Worm (Caenorhabditis elegans) whole organism, L1 larva: ENCODE results near the gene C07E3.10.

Source experiments
- C04F5.9 ChIP-seq: sonication (generic microtip); optimal IDR thresholded peaks from 2 replicates; lab custom pipeline; 2016; ENCODE audit warnings: missing genetic modification characterization, missing compliant biosample characterization
- C34B4.2 ChIP-seq: sonication (generic microtip); optimal IDR thresholded peaks from 2 replicates; lab custom pipeline; 2017; ENCODE audit warnings: mild to moderate bottlenecking, missing genetic modification characterization, missing compliant biosample characterization
- Y116A8C.19 ChIP-seq: sonication (generic microtip); optimal IDR thresholded peaks from 2 replicates; lab custom pipeline; 2016; ENCODE audit warnings: missing compliant biosample characterization, missing genetic modification characterization, borderline replicate concordance
- aha-1 ChIP-seq: fragments of 150-350 bp; optimal IDR thresholded peaks from 2 replicates; lab custom pipeline; 2014; ENCODE audit warnings: missing biosample characterization, missing genetic modification characterization
- ama-1 ChIP-seq: fragments of 150-350 bp; optimal IDR thresholded peaks from 2 replicates; lab custom pipeline; 2014
- ceh-63 ChIP-seq: fragments of 200-800 bp; sonication (Bioruptor generic); optimal IDR thresholded peaks from 2 replicates; lab custom pipeline; 2018; ENCODE audit warnings: mild to moderate bottlenecking, missing genetic modification characterization, missing compliant biosample characterization
- ceh-8 ChIP-seq: fragments of 200-800 bp; sonication (Bioruptor generic); optimal IDR thresholded peaks from 2 replicates; lab custom pipeline; 2018; ENCODE audit warnings: mild to moderate bottlenecking, missing genetic modification characterization, moderate library complexity, missing compliant biosample characterization
- ceh-82 ChIP-seq, 3 experiments: fragments of 150-350 bp in 1 of 3; sonication (generic microtip) in 2 of 3; optimal IDR thresholded peaks; 2 replicates each; lab custom pipeline; 2014 to 2017; ENCODE audit warnings: missing biosample characterization in 3 of 3, missing genetic modification characterization in 3 of 3
- ceh-88 ChIP-seq: fragments of 200-800 bp; sonication (Bioruptor generic); IDR thresholded peaks from 2 replicates; pipeline ENCODE4 v1.3.6; 2022; ENCODE audit warnings: missing genetic modification characterization, missing compliant biosample characterization
- ceh-90 ChIP-seq: sonication (generic microtip); optimal IDR thresholded peaks from 2 replicates; lab custom pipeline; 2016; ENCODE audit warnings: missing genetic modification characterization, missing compliant biosample characterization
- ces-1 ChIP-seq: fragments of 150-350 bp; optimal IDR thresholded peaks from 2 replicates; lab custom pipeline; 2014; ENCODE audit warnings: missing biosample characterization, missing genetic modification reagents, missing genetic modification characterization
- dsc-1 ChIP-seq: sonication (generic microtip); optimal IDR thresholded peaks from 2 replicates; lab custom pipeline; 2016; ENCODE audit warnings: mild to moderate bottlenecking, missing genetic modification characterization, missing compliant biosample characterization
- efl-3 ChIP-seq: fragments of 200-800 bp; sonication (Bioruptor generic); optimal IDR thresholded peaks from 2 replicates; lab custom pipeline; 2018; ENCODE audit warnings: mild to moderate bottlenecking, missing genetic modification characterization, missing compliant biosample characterization
- egl-13 ChIP-seq: sonication (generic microtip); optimal IDR thresholded peaks from 2 replicates; lab custom pipeline; 2016; ENCODE audit warnings: missing genotype, missing genetic modification reagents, missing genetic modification characterization, missing compliant biosample characterization
- egl-27 ChIP-seq, 2 experiments: fragments of 150-350 bp in 1 of 2; sonication (generic microtip); optimal IDR thresholded peaks; 3 replicates each; lab custom pipeline; 2017 to 2018; ENCODE audit warnings: missing biosample characterization in 2 of 2, missing genetic modification characterization in 2 of 2, missing genetic modification reagents in 2 of 2
- fkh-10 ChIP-seq: sonication (generic microtip); optimal IDR thresholded peaks from 2 replicates; lab custom pipeline; 2017; ENCODE audit warnings: missing biosample characterization, missing genetic modification reagents, missing genetic modification characterization
- fkh-8 ChIP-seq: sonication (generic microtip); optimal IDR thresholded peaks from 2 replicates; lab custom pipeline; 2016; ENCODE audit warnings: mild to moderate bottlenecking, missing genetic modification characterization, missing compliant biosample characterization
- grh-1 ChIP-seq: fragments of 200-800 bp; sonication (Bioruptor generic); IDR thresholded peaks from 2 replicates; pipeline ENCODE4 v1.3.6; 2022; ENCODE audit warnings: missing genetic modification reagents, missing genetic modification characterization, missing compliant biosample characterization
- hlh-17 ChIP-seq: fragments of 200-800 bp; sonication (Bioruptor generic); optimal IDR thresholded peaks from 2 replicates; lab custom pipeline; 2018; ENCODE audit warnings: missing genetic modification characterization, mild to moderate bottlenecking, missing compliant biosample characterization, moderate library complexity, borderline replicate concordance
- hlh-4 ChIP-seq: sonication (generic microtip); optimal IDR thresholded peaks from 2 replicates; lab custom pipeline; 2016; ENCODE audit warnings: mild to moderate bottlenecking, missing genetic modification characterization, missing compliant biosample characterization
- irx-1 ChIP-seq: sonication (generic microtip); optimal IDR thresholded peaks from 2 replicates; lab custom pipeline; 2016; ENCODE audit warnings: missing genetic modification characterization, missing compliant biosample characterization
- isw-1 ChIP-seq: fragments of 200-800 bp; sonication (Bioruptor generic); IDR thresholded peaks from 2 replicates; pipeline ENCODE4 v1.3.6; 2022; ENCODE audit warnings: missing genetic modification characterization, missing compliant biosample characterization
- lin-13 ChIP-seq: fragments of 150-350 bp; optimal IDR thresholded peaks from 2 replicates; lab custom pipeline; 2014; ENCODE audit warnings: missing biosample characterization, missing genetic modification reagents, missing genetic modification characterization
- lin-14 ChIP-seq: fragments of 200-800 bp; sonication (Bioruptor generic); optimal IDR thresholded peaks from 2 replicates; lab custom pipeline; 2018; ENCODE audit warnings: mild to moderate bottlenecking, missing genetic modification characterization, moderate library complexity, missing compliant biosample characterization
- lin-35 ChIP-seq, 2 experiments: fragments of 150-350 bp; optimal IDR thresholded peaks; 2 replicates each; lab custom pipeline; 2014; ENCODE audit warnings: missing biosample characterization in 2 of 2, missing genetic modification characterization in 2 of 2, missing genetic modification reagents in 2 of 2
- lin-39 ChIP-seq: fragments of 150-350 bp; optimal IDR thresholded peaks from 2 replicates; lab custom pipeline; 2014; ENCODE audit warnings: missing biosample characterization, missing genetic modification reagents, missing genetic modification characterization
- lsy-2 ChIP-seq, 2 experiments: fragments of 150-350 bp; optimal IDR thresholded peaks; 2 replicates each; lab custom pipeline; 2014; ENCODE audit warnings: missing biosample characterization in 2 of 2, missing genetic modification characterization in 2 of 2
- mdl-1 ChIP-seq, 2 experiments: fragments of 150-350 bp; optimal IDR thresholded peaks; 2 replicates each; lab custom pipeline; 2014 to 2017; ENCODE audit warnings: missing biosample characterization in 2 of 2, missing genetic modification characterization in 2 of 2, inconsistent platforms in 1 of 2
- mef-2 ChIP-seq: fragments of 150-350 bp; optimal IDR thresholded peaks from 2 replicates; lab custom pipeline; 2014; ENCODE audit warnings: missing biosample characterization, missing genetic modification characterization
- nhr-12 ChIP-seq: sonication (generic microtip); optimal IDR thresholded peaks from 2 replicates; lab custom pipeline; 2017; ENCODE audit warnings: missing biosample characterization, missing genetic modification characterization
- nhr-19 ChIP-seq: fragments of 200-800 bp; sonication (Bioruptor generic); conservative IDR thresholded peaks from 2 replicates; pipeline ENCODE4 v1.3.6; 2022; ENCODE audit warnings: missing genetic modification characterization, missing compliant biosample characterization
- nhr-237 ChIP-seq: fragments of 150-350 bp; optimal IDR thresholded peaks from 2 replicates; lab custom pipeline; 2014; ENCODE audit warnings: missing biosample characterization, missing genetic modification characterization
- nhr-47 ChIP-seq: sonication (generic microtip); optimal IDR thresholded peaks from 2 replicates; lab custom pipeline; 2016; ENCODE audit warnings: mild to moderate bottlenecking, missing genetic modification characterization, moderate library complexity, missing compliant biosample characterization
- nhr-71 ChIP-seq: sonication (generic microtip); optimal IDR thresholded peaks from 2 replicates; lab custom pipeline; 2016; ENCODE audit warnings: mild to moderate bottlenecking, missing genetic modification characterization, moderate library complexity, missing compliant biosample characterization
- nhr-76 ChIP-seq: sonication (generic microtip); optimal IDR thresholded peaks from 2 replicates; lab custom pipeline; 2017; ENCODE audit warnings: missing biosample characterization, missing genetic modification characterization
- nhr-90 ChIP-seq: sonication (generic microtip); optimal IDR thresholded peaks from 2 replicates; lab custom pipeline; 2016; ENCODE audit warnings: mild to moderate bottlenecking, missing genetic modification characterization, missing compliant biosample characterization; ENCODE audit not compliant: poor library complexity
- pag-3 ChIP-seq: sonication (generic microtip); optimal IDR thresholded peaks from 2 replicates; lab custom pipeline; 2017; ENCODE audit warnings: missing genetic modification characterization, mild to moderate bottlenecking, missing compliant biosample characterization, antibody characterized with exemption, borderline replicate concordance; ENCODE audit not compliant: insufficient read depth
- pax-3 ChIP-seq: fragments of 200-800 bp; sonication (Bioruptor generic); optimal IDR thresholded peaks from 2 replicates; lab custom pipeline; 2018; ENCODE audit warnings: mild to moderate bottlenecking, missing genetic modification characterization, moderate library complexity, missing compliant biosample characterization
- rnt-1 ChIP-seq: sonication (generic microtip); optimal IDR thresholded peaks from 2 replicates; lab custom pipeline; 2016; ENCODE audit warnings: mild to moderate bottlenecking, missing genetic modification characterization, moderate library complexity, missing compliant biosample characterization
- snu-23 ChIP-seq: sonication (generic microtip); optimal IDR thresholded peaks from 2 replicates; lab custom pipeline; 2016; ENCODE audit warnings: missing genetic modification characterization, missing compliant biosample characterization
- sox-4 ChIP-seq: sonication (generic microtip); optimal IDR thresholded peaks from 2 replicates; lab custom pipeline; 2016; ENCODE audit warnings: missing genetic modification characterization, missing compliant biosample characterization
- sptf-1 ChIP-seq: fragments of 150-350 bp; optimal IDR thresholded peaks from 2 replicates; lab custom pipeline; 2014; ENCODE audit warnings: missing biosample characterization, missing genetic modification characterization
- sup-37 ChIP-seq: fragments of 200-800 bp; sonication (Bioruptor generic); optimal IDR thresholded peaks from 2 replicates; lab custom pipeline; 2018; ENCODE audit warnings: mild to moderate bottlenecking, missing genetic modification characterization, missing compliant biosample characterization
- tbx-2 ChIP-seq: sonication (generic microtip); optimal IDR thresholded peaks from 2 replicates; lab custom pipeline; 2016; ENCODE audit warnings: missing genetic modification characterization, missing compliant biosample characterization
- unc-62 ChIP-seq: fragments of 150-350 bp; optimal IDR thresholded peaks from 2 replicates; lab custom pipeline; 2014; ENCODE audit warnings: missing biosample characterization, missing genetic modification reagents, missing genetic modification characterization
- unc-86 ChIP-seq: sonication (generic microtip); optimal IDR thresholded peaks from 2 replicates; lab custom pipeline; 2016; ENCODE audit warnings: missing genetic modification characterization, missing compliant biosample characterization
- vab-15 ChIP-seq: sonication (generic microtip); optimal IDR thresholded peaks from 2 replicates; lab custom pipeline; 2017; ENCODE audit warnings: missing genotype, mild to moderate bottlenecking, missing genetic modification characterization, missing compliant biosample characterization
- xbp-1 ChIP-seq: sonication (generic microtip); optimal IDR thresholded peaks from 2 replicates; lab custom pipeline; 2016; ENCODE audit warnings: missing genetic modification characterization, missing compliant biosample characterization
- zag-1 ChIP-seq: fragments of 150-350 bp; optimal IDR thresholded peaks from 2 replicates; lab custom pipeline; 2014; ENCODE audit warnings: missing biosample characterization, missing genetic modification characterization
- zip-4 ChIP-seq: fragments of 200-800 bp; sonication (Bioruptor generic); optimal IDR thresholded peaks from 2 replicates; lab custom pipeline; 2018; ENCODE audit warnings: mild to moderate bottlenecking, missing genetic modification characterization, moderate library complexity, missing compliant biosample characterization
- ztf-11 ChIP-seq, 2 experiments: sonication (generic microtip); optimal IDR thresholded peaks; 2 replicates each; lab custom pipeline; 2016 to 2017; ENCODE audit warnings: missing genetic modification characterization in 2 of 2, missing biosample characterization in 1 of 2, missing compliant biosample characterization in 1 of 2

The C07E3.10 gene

ce11 chrII:10384680-10385383, 38.7 kb downstream of the C07E3.10 start, which contains the start of gene ztf-27:
Gene ztf-27, plus strand, starts transcription at chrII:10385333.
- no peak for TF ChIP-seq hlh-4
- TF ChIP-seq lin-39 (tag; lab: Kevin White, UChicago): no peak
- TF ChIP-seq nhr-237 (tag; lab: Kevin White, UChicago): no peak
- TF ChIP-seq vab-15 (tag; lab: Kevin White, UChicago): no peak
- TF ChIP-seq pax-3 (tag; lab: Kevin White, UChicago): no peak
- no peak for TF ChIP-seq sptf-1
- peak; percentile 69 for TF ChIP-seq lin-14 (GFP tag; lab: Kevin White, UChicago)
- TF ChIP-seq lsy-2 (tag; optimal IDR thresholded peaks at IDR 0.05; lab: Kevin White, UChicago): peak in 1 of 2 experiments; percentile 54
- TF ChIP-seq nhr-76 (tag; lab: Kevin White, UChicago): no peak
- no peak for TF ChIP-seq ceh-88
- TF ChIP-seq ceh-90 (tag; lab: Kevin White, UChicago): no peak
- TF ChIP-seq fkh-10 (GFP tag; lab: Kevin White, UChicago): no peak
- peak; percentile 53 for TF ChIP-seq snu-23 (GFP tag; lab: Kevin White, UChicago)
- no peak for TF ChIP-seq ceh-82 (tag; optimal IDR thresholded peaks at IDR 0.05; lab: Kevin White, UChicago)
- TF ChIP-seq pag-3 (tag; lab: Kevin White, UChicago): no peak
- TF ChIP-seq dsc-1 (tag; lab: Kevin White, UChicago): no peak
- TF ChIP-seq C04F5.9 (tag; lab: Kevin White, UChicago): no peak
- TF ChIP-seq unc-62 (GFP tag; lab: Kevin White, UChicago): no peak
- TF ChIP-seq zag-1 (tag; lab: Kevin White, UChicago): no peak
- TF ChIP-seq ztf-11 (tag; optimal IDR thresholded peaks at IDR 0.05; lab: Kevin White, UChicago): no peak
- no peak for TF ChIP-seq isw-1 (GFP tag; lab: Robert Waterston, UW)
- TF ChIP-seq C34B4.2 (tag; lab: Kevin White, UChicago): no peak
- peak in 1 of 2 experiments; percentile 50 for TF ChIP-seq lin-35 (GFP tag; optimal IDR thresholded peaks at IDR 0.05; lab: Kevin White, UChicago)
- TF ChIP-seq sox-4 (tag; lab: Kevin White, UChicago): no peak
- TF ChIP-seq grh-1: no peak
- TF ChIP-seq mdl-1 (tag; optimal IDR thresholded peaks at IDR 0.05; lab: Kevin White, UChicago): peak in 1 of 2 experiments; percentile 56
- no peak for TF ChIP-seq mef-2 (tag; lab: Kevin White, UChicago)
- TF ChIP-seq ceh-63: no peak
- no peak for TF ChIP-seq fkh-8 (tag; lab: Kevin White, UChicago)
- TF ChIP-seq nhr-19: peak; percentile 37
- TF ChIP-seq lin-13 (GFP tag; lab: Kevin White, UChicago): no peak
- no peak for TF ChIP-seq ceh-8 (GFP tag; lab: Kevin White, UChicago)
- no peak for TF ChIP-seq unc-86 (tag; lab: Kevin White, UChicago)
- peak; percentile 62 for TF ChIP-seq nhr-71 (tag; lab: Kevin White, UChicago)
- no peak for TF ChIP-seq nhr-12 (tag; lab: Kevin White, UChicago)
- TF ChIP-seq ces-1 (GFP tag; lab: Kevin White, UChicago): no peak
- no peak for TF ChIP-seq irx-1
- no peak for TF ChIP-seq hlh-17 (GFP tag; lab: Kevin White, UChicago)
- no peak for TF ChIP-seq sup-37
- TF ChIP-seq egl-27 (tag; optimal IDR thresholded peaks at IDR 0.05; lab: Kevin White, UChicago): no peak
- peak; percentile 48 for TF ChIP-seq nhr-47 (tag; lab: Kevin White, UChicago)
- TF ChIP-seq tbx-2 (tag; lab: Kevin White, UChicago): no peak
- no peak for TF ChIP-seq efl-3 (GFP tag; lab: Kevin White, UChicago)
- TF ChIP-seq rnt-1 (tag; lab: Kevin White, UChicago): peak; percentile 51
- no peak for TF ChIP-seq aha-1
- peak; percentile 1 for TF ChIP-seq xbp-1
- no peak for TF ChIP-seq ama-1 (lab: Kevin White, UChicago)
- no peak for TF ChIP-seq zip-4 (GFP tag; lab: Kevin White, UChicago)
- no peak for TF ChIP-seq Y116A8C.19 (tag; lab: Kevin White, UChicago)
- TF ChIP-seq egl-13: no peak
- peak; percentile 38 for TF ChIP-seq nhr-90
